Fruit fly (Drosophila melanogaster): ENCODE data around the gene Hmgcl.

dm6 chr2L:6919850-6920660 is 40.1 kb upstream of the Hmgcl start, which contains the start of gene x16:
- TF ChIP-seq fd96Ca (GFP tag; IDR thresholded peaks at IDR 0.05) (no peak), CG8159 (tag; optimal IDR thresholded peaks at IDR 0.05) (peak; percentile 13), CG10348 (GFP tag; IDR thresholded peaks at IDR 0.05) (no peak), rn (GFP tag; IDR thresholded peaks at IDR 0.05) (no peak), CG12605 (GFP tag; IDR thresholded peaks at IDR 0.05) (no peak), CG9948 (tag; optimal IDR thresholded peaks at IDR 0.05) (no peak), Snoo (tag; optimal IDR thresholded peaks at IDR 0.05) (no peak), CG4496 (GFP tag; IDR thresholded peaks at IDR 0.05) (no peak), Pif1A (GFP tag; optimal IDR thresholded peaks at IDR 0.05) (no peak), Ets98B (GFP tag; IDR thresholded peaks at IDR 0.05) (no peak), CG15710 (tag; optimal IDR thresholded peaks at IDR 0.05) (no peak), EcR (GFP tag; optimal IDR thresholded peaks at IDR 0.05) (no peak)

All from whole organism, pupa.